Worm (Caenorhabditis elegans) whole organism, late embryonic: ENCODE results near the gene dep-1.

Experiments
- C08G9.2 ChIP-seq: sonication (generic microtip); optimal IDR thresholded peaks from 2 replicates; lab custom pipeline; 2016; ENCODE audit warnings: mild to moderate bottlenecking, missing genetic modification characterization, moderate library complexity, missing compliant biosample characterization
- C38D4.7 ChIP-seq: fragments of 200-800 bp; sonication (Bioruptor generic); optimal IDR thresholded peaks from 2 replicates; lab custom pipeline; 2018; ENCODE audit warnings: mild to moderate bottlenecking, missing genetic modification characterization, moderate library complexity, missing compliant biosample characterization
- F13H6.1 ChIP-seq: sonication (generic microtip); optimal IDR thresholded peaks from 2 replicates; lab custom pipeline; 2016; ENCODE audit warnings: missing genetic modification characterization, missing compliant biosample characterization
- K02D7.2 ChIP-seq: sonication (generic microtip); optimal IDR thresholded peaks from 2 replicates; lab custom pipeline; 2017; ENCODE audit warnings: mild to moderate bottlenecking, missing genetic modification characterization, missing compliant biosample characterization
- K09A11.1 ChIP-seq: sonication (generic microtip); optimal IDR thresholded peaks from 2 replicates; lab custom pipeline; 2017; ENCODE audit warnings: antibody characterized with exemption, mild to moderate bottlenecking, missing genetic modification characterization, missing compliant biosample characterization; ENCODE audit not compliant: insufficient read depth
- T23F11.4 ChIP-seq: fragments of 200-800 bp; sonication (Bioruptor generic); optimal IDR thresholded peaks from 2 replicates; lab custom pipeline; 2018; ENCODE audit warnings: mild to moderate bottlenecking, missing genetic modification characterization, missing compliant biosample characterization
- Y22D7AL.16 ChIP-seq: sonication (generic microtip); optimal IDR thresholded peaks from 2 replicates; lab custom pipeline; 2016; ENCODE audit warnings: missing genetic modification characterization, missing compliant biosample characterization
- ceh-14 ChIP-seq: sonication (generic microtip); optimal IDR thresholded peaks from 2 replicates; lab custom pipeline; 2016; ENCODE audit warnings: missing genotype, missing genetic modification characterization, missing compliant biosample characterization
- ceh-18 ChIP-seq: sonication (generic microtip); optimal IDR thresholded peaks from 2 replicates; lab custom pipeline; 2016; ENCODE audit warnings: missing genetic modification characterization, missing compliant biosample characterization
- ceh-22 ChIP-seq: sonication (generic microtip); optimal IDR thresholded peaks from 2 replicates; lab custom pipeline; 2017; ENCODE audit warnings: missing biosample characterization, missing genetic modification characterization
- ceh-24 ChIP-seq: sonication (generic microtip); optimal IDR thresholded peaks from 2 replicates; lab custom pipeline; 2016; ENCODE audit warnings: mild to moderate bottlenecking, missing genetic modification characterization, missing compliant biosample characterization
- ceh-30 ChIP-seq: fragments of 150-350 bp; optimal IDR thresholded peaks from 2 replicates; lab custom pipeline; 2014; ENCODE audit warnings: missing biosample characterization, missing genetic modification characterization
- ceh-31 ChIP-seq: sonication (generic microtip); optimal IDR thresholded peaks from 2 replicates; lab custom pipeline; 2016; ENCODE audit warnings: missing genetic modification characterization, missing compliant biosample characterization
- ceh-34 ChIP-seq: sonication (generic microtip); optimal IDR thresholded peaks from 2 replicates; lab custom pipeline; 2016; ENCODE audit warnings: mild to moderate bottlenecking, missing genetic modification characterization, missing compliant biosample characterization
- ceh-45 ChIP-seq: fragments of 200-800 bp; sonication (Bioruptor generic); IDR thresholded peaks from 2 replicates; pipeline ENCODE4 v1.3.6; 2022; ENCODE audit warnings: missing genetic modification reagents, missing genetic modification characterization, missing compliant biosample characterization
- ceh-48 ChIP-seq: sonication (generic microtip); optimal IDR thresholded peaks from 2 replicates; lab custom pipeline; 2016; ENCODE audit warnings: missing genetic modification characterization, inconsistent platforms, missing compliant biosample characterization
- ceh-6 ChIP-seq: fragments of 200-800 bp; sonication (Bioruptor generic); optimal IDR thresholded peaks from 2 replicates; lab custom pipeline; 2018; ENCODE audit warnings: mild to moderate bottlenecking, missing genetic modification characterization, missing compliant biosample characterization
- ceh-9 ChIP-seq: sonication (generic microtip); optimal IDR thresholded peaks from 2 replicates; lab custom pipeline; 2016; ENCODE audit warnings: mild to moderate bottlenecking, missing genetic modification characterization, inconsistent platforms, missing compliant biosample characterization
- dmd-4 ChIP-seq: sonication (generic microtip); optimal IDR thresholded peaks from 2 replicates; lab custom pipeline; 2016; ENCODE audit warnings: borderline replicate concordance, missing genetic modification characterization, missing compliant biosample characterization
- elt-2 ChIP-seq: sonication (generic microtip); optimal IDR thresholded peaks from 2 replicates; lab custom pipeline; 2016; ENCODE audit warnings: missing genetic modification reagents, missing genetic modification characterization, missing compliant biosample characterization
- elt-4 ChIP-seq: sonication (generic microtip); optimal IDR thresholded peaks from 2 replicates; lab custom pipeline; 2016; ENCODE audit warnings: missing genetic modification characterization, missing compliant biosample characterization
- ets-4 ChIP-seq: sonication (generic microtip); optimal IDR thresholded peaks from 2 replicates; lab custom pipeline; 2016; ENCODE audit warnings: missing genetic modification characterization, missing compliant biosample characterization
- eyg-1 ChIP-seq: sonication (generic microtip); optimal IDR thresholded peaks from 2 replicates; lab custom pipeline; 2016; ENCODE audit warnings: missing genotype, missing genetic modification characterization, missing compliant biosample characterization
- fax-1 ChIP-seq: sonication (generic microtip); optimal IDR thresholded peaks from 2 replicates; lab custom pipeline; 2016; ENCODE audit warnings: missing genotype, missing genetic modification characterization, missing compliant biosample characterization
- fkh-6 ChIP-seq: sonication (generic microtip); optimal IDR thresholded peaks from 2 replicates; lab custom pipeline; 2016; ENCODE audit warnings: missing genetic modification characterization, missing compliant biosample characterization
- gmeb-2 ChIP-seq: sonication (generic microtip); optimal IDR thresholded peaks from 2 replicates; lab custom pipeline; 2016; ENCODE audit warnings: missing genetic modification characterization, inconsistent platforms, missing compliant biosample characterization
- hlh-13 ChIP-seq: fragments of 200-800 bp; sonication (Bioruptor generic); optimal IDR thresholded peaks from 2 replicates; lab custom pipeline; 2018; ENCODE audit warnings: mild to moderate bottlenecking, missing genetic modification characterization, missing compliant biosample characterization
- hlh-15 ChIP-seq: sonication (generic microtip); optimal IDR thresholded peaks from 2 replicates; lab custom pipeline; 2016; ENCODE audit warnings: missing genetic modification characterization, missing compliant biosample characterization
- hlh-6 ChIP-seq: sonication (generic microtip); optimal IDR thresholded peaks from 2 replicates; lab custom pipeline; 2016; ENCODE audit warnings: missing genotype, missing genetic modification characterization, missing compliant biosample characterization
- hlh-8 ChIP-seq: sonication (generic microtip); optimal IDR thresholded peaks from 2 replicates; lab custom pipeline; 2016; ENCODE audit warnings: missing genotype, missing genetic modification characterization, missing compliant biosample characterization
- lim-6 ChIP-seq: sonication (generic microtip); optimal IDR thresholded peaks from 2 replicates; lab custom pipeline; 2016; ENCODE audit warnings: missing genetic modification characterization, missing compliant biosample characterization
- lin-11 ChIP-seq: fragments of 200-800 bp; sonication (Bioruptor generic); optimal IDR thresholded peaks from 2 replicates; lab custom pipeline; 2018; ENCODE audit warnings: mild to moderate bottlenecking, missing genetic modification characterization, missing compliant biosample characterization
- madf-2 ChIP-seq: sonication (generic microtip); optimal IDR thresholded peaks from 2 replicates; lab custom pipeline; 2017; ENCODE audit warnings: missing genetic modification characterization, missing compliant biosample characterization
- nhr-11 ChIP-seq: fragments of 150-350 bp; optimal IDR thresholded peaks from 2 replicates; lab custom pipeline; 2014; ENCODE audit warnings: missing biosample characterization, missing genetic modification characterization
- nhr-232 ChIP-seq: sonication (generic microtip); optimal IDR thresholded peaks from 2 replicates; lab custom pipeline; 2016; ENCODE audit warnings: missing genetic modification characterization, missing compliant biosample characterization
- odd-2 ChIP-seq: sonication (generic microtip); optimal IDR thresholded peaks from 2 replicates; lab custom pipeline; 2017; ENCODE audit warnings: antibody characterized with exemption, mild to moderate bottlenecking, missing genetic modification characterization, missing compliant biosample characterization
- pag-3 ChIP-seq: sonication (generic microtip); optimal IDR thresholded peaks from 2 replicates; lab custom pipeline; 2016; ENCODE audit warnings: missing compliant biosample characterization, missing genetic modification characterization, borderline replicate concordance
- pat-9 ChIP-seq: fragments of 200-800 bp; sonication (Bioruptor generic); optimal IDR thresholded peaks from 2 replicates; lab custom pipeline; 2018; ENCODE audit warnings: mild to moderate bottlenecking, missing genetic modification characterization, moderate library complexity, missing compliant biosample characterization
- pax-1 ChIP-seq: fragments of 150-350 bp; optimal IDR thresholded peaks from 2 replicates; lab custom pipeline; 2014; ENCODE audit warnings: missing biosample characterization, missing genetic modification characterization
- pha-2 ChIP-seq: sonication (generic microtip); optimal IDR thresholded peaks from 2 replicates; lab custom pipeline; 2017; ENCODE audit warnings: mild to moderate bottlenecking, missing genetic modification characterization, missing compliant biosample characterization
- pha-4 ChIP-seq: fragments of 150-350 bp; optimal IDR thresholded peaks from 2 replicates; lab custom pipeline; 2018; ENCODE audit warnings: missing biosample characterization, missing genetic modification reagents, missing genetic modification characterization
- pqm-1 ChIP-seq: sonication (generic microtip); optimal IDR thresholded peaks from 2 replicates; lab custom pipeline; 2016; ENCODE audit warnings: missing genetic modification characterization, missing compliant biosample characterization
- pros-1 ChIP-seq: fragments of 150-350 bp; optimal IDR thresholded peaks from 2 replicates; lab custom pipeline; 2014; ENCODE audit warnings: missing biosample characterization, missing genetic modification reagents, missing genetic modification characterization
- ref-2 ChIP-seq: sonication (generic microtip); optimal IDR thresholded peaks from 2 replicates; lab custom pipeline; 2016; ENCODE audit warnings: missing genetic modification characterization, missing compliant biosample characterization
- rnt-1 ChIP-seq: sonication (generic microtip); optimal IDR thresholded peaks from 2 replicates; lab custom pipeline; 2016; ENCODE audit warnings: missing genetic modification characterization, missing compliant biosample characterization
- sdc-2 ChIP-seq: sonication (generic microtip); optimal IDR thresholded peaks from 2 replicates; lab custom pipeline; 2016; ENCODE audit warnings: missing genotype, missing genetic modification characterization, missing compliant biosample characterization
- sox-4 ChIP-seq: sonication (generic microtip); optimal IDR thresholded peaks from 2 replicates; lab custom pipeline; 2017; ENCODE audit warnings: mild to moderate bottlenecking, missing genetic modification characterization, inconsistent platforms, missing compliant biosample characterization
- tbx-7 ChIP-seq: sonication (generic microtip); optimal IDR thresholded peaks from 2 replicates; lab custom pipeline; 2016; ENCODE audit warnings: missing genotype, missing genetic modification characterization, missing compliant biosample characterization
- ttx-3 ChIP-seq: sonication (generic microtip); optimal IDR thresholded peaks from 2 replicates; lab custom pipeline; 2016; ENCODE audit warnings: missing genetic modification reagents, missing genetic modification characterization, missing compliant biosample characterization
- unc-3 ChIP-seq, 2 experiments: fragments of 200-800 bp in 1 of 2; sonication (Bioruptor generic) in 1 of 2; sonication (generic microtip) in 1 of 2; conservative IDR thresholded peaks in 1 of 2; optimal IDR thresholded peaks in 1 of 2; 2 replicates each; pipeline versions ENCODE4 v1.3.6 to Lab custom; 2016 to 2022; ENCODE audit warnings: missing compliant biosample characterization in 2 of 2, missing genetic modification characterization in 2 of 2, missing genetic modification reagents in 1 of 2
- unc-55 ChIP-seq: sonication (generic microtip); optimal IDR thresholded peaks from 2 replicates; lab custom pipeline; 2017; ENCODE audit warnings: missing biosample characterization, missing genetic modification reagents, missing genetic modification characterization
- zip-5 ChIP-seq: sonication (generic microtip); optimal IDR thresholded peaks from 2 replicates; lab custom pipeline; 2016; ENCODE audit warnings: missing genetic modification characterization, missing compliant biosample characterization
- ztf-16 ChIP-seq: sonication (generic microtip); optimal IDR thresholded peaks from 2 replicates; lab custom pipeline; 2017; ENCODE audit warnings: missing genetic modification characterization, missing compliant biosample characterization

dep-1 gene

ce11 chrII:9060332-9060840 lies 40.8 kb upstream of the dep-1 start:
- TF ChIP-seq pqm-1 (tag; lab: Kevin White, UChicago), result no peak
- peak; percentile 36 for TF ChIP-seq fkh-6 (tag; lab: Kevin White, UChicago)
- TF ChIP-seq hlh-13 (GFP tag; lab: Kevin White, UChicago), result peak; percentile 43
- peak; percentile 98 for TF ChIP-seq ceh-18 (tag; lab: Kevin White, UChicago)
- no peak for TF ChIP-seq ceh-24 (tag; lab: Kevin White, UChicago)
- peak; percentile 63 for TF ChIP-seq T23F11.4 (GFP tag; lab: Kevin White, UChicago)
- TF ChIP-seq ceh-9, result no peak
- TF ChIP-seq ceh-45 (GFP tag; lab: Robert Waterston, UW), result no peak
- TF ChIP-seq ceh-31 (tag; lab: Kevin White, UChicago), result peak; percentile 95
- peak; percentile 84 for TF ChIP-seq hlh-6
- TF ChIP-seq hlh-15 (tag; lab: Kevin White, UChicago), result peak; percentile 3
- no peak for TF ChIP-seq elt-4
- no peak for TF ChIP-seq Y22D7AL.16 (tag; lab: Kevin White, UChicago)
- TF ChIP-seq pros-1, result peak; percentile 86
- peak; percentile 37 for TF ChIP-seq lin-11 (tag; lab: Kevin White, UChicago)
- TF ChIP-seq ceh-48 (tag; lab: Kevin White, UChicago), result peak; percentile 56
- peak; percentile 71 for TF ChIP-seq eyg-1 (tag; lab: Kevin White, UChicago)
- no peak for TF ChIP-seq C38D4.7 (GFP tag; lab: Kevin White, UChicago)
- TF ChIP-seq madf-2 (tag; lab: Kevin White, UChicago), result peak; percentile 92
- no peak for TF ChIP-seq odd-2 (tag; lab: Kevin White, UChicago)
- TF ChIP-seq ceh-6 (GFP tag; lab: Kevin White, UChicago), result peak; percentile 68
- TF ChIP-seq ztf-16, result no peak
- TF ChIP-seq gmeb-2 (tag; lab: Kevin White, UChicago), result no peak
- TF ChIP-seq C08G9.2 (tag; lab: Kevin White, UChicago), result peak; percentile 61
- peak; percentile 3 for TF ChIP-seq fax-1 (tag; lab: Kevin White, UChicago)
- no peak for TF ChIP-seq pag-3 (tag; lab: Kevin White, UChicago)
- peak; percentile 76 for TF ChIP-seq pha-2
- peak; percentile 2 for TF ChIP-seq zip-5 (tag; lab: Kevin White, UChicago)
- peak; percentile 90 for TF ChIP-seq ceh-30
- TF ChIP-seq K02D7.2 (tag; lab: Kevin White, UChicago), result peak; percentile 40
- TF ChIP-seq pat-9 (tag; lab: Kevin White, UChicago), result peak; percentile 82
- TF ChIP-seq rnt-1 (tag; lab: Kevin White, UChicago), result peak; percentile 96
- peak; percentile 18 for TF ChIP-seq K09A11.1 (tag; lab: Kevin White, UChicago)
- TF ChIP-seq ref-2 (tag; lab: Kevin White, UChicago), result peak; percentile 93
- no peak for TF ChIP-seq pha-4
- no peak for TF ChIP-seq pax-1 (tag; lab: Kevin White, UChicago)
- TF ChIP-seq nhr-232 (tag; lab: Kevin White, UChicago), result no peak
- TF ChIP-seq lim-6 (tag; lab: Kevin White, UChicago), result no peak
- TF ChIP-seq unc-55 (GFP tag; lab: Kevin White, UChicago), result peak; percentile 81
- peak; percentile 14 for TF ChIP-seq ttx-3 (tag; lab: Kevin White, UChicago)
- peak; percentile 91 for TF ChIP-seq ceh-34 (tag; lab: Kevin White, UChicago)
- peak; percentile 78 for TF ChIP-seq F13H6.1 (tag; lab: Kevin White, UChicago)
- TF ChIP-seq elt-2 (tag; lab: Kevin White, UChicago), result peak; percentile 78
- TF ChIP-seq tbx-7 (tag; lab: Kevin White, UChicago), result peak; percentile 42
- peak; percentile 35 for TF ChIP-seq ets-4
- TF ChIP-seq dmd-4 (tag; lab: Kevin White, UChicago), result peak; percentile 62
- TF ChIP-seq sdc-2 (tag; lab: Kevin White, UChicago), result peak; percentile 42
- peak; percentile 80 for TF ChIP-seq hlh-8 (tag; lab: Kevin White, UChicago)
- no peak for TF ChIP-seq ceh-22
- TF ChIP-seq unc-3 (GFP tag; conservative IDR thresholded peaks at IDR 0.05; lab: Robert Waterston, UW), result no peak
- peak; percentile 51 for TF ChIP-seq unc-3 (tag; optimal IDR thresholded peaks at IDR 0.05; lab: Kevin White, UChicago)
- TF ChIP-seq ceh-14 (tag; lab: Kevin White, UChicago), result peak; percentile 85
- no peak for TF ChIP-seq nhr-11 (tag; lab: Kevin White, UChicago)
- TF ChIP-seq sox-4 (tag; lab: Kevin White, UChicago), result peak; percentile 44
